Fruit fly (Drosophila melanogaster) Kc167 (cell line): ENCODE data around the gene Sfp33A4.

Experiments
- Myc ChIP-seq: fragments of >200 bp; optimal IDR thresholded peaks from 2 replicates; lab custom pipeline; 2017; ENCODE audit warnings: missing external identifiers
- Sin3A ChIP-seq: fragments of >200 bp; optimal IDR thresholded peaks from 2 replicates; lab custom pipeline; 2018; ENCODE audit warnings: missing external identifiers
- h ChIP-seq: fragments of >200 bp; optimal IDR thresholded peaks from 3 replicates; lab custom pipeline; 2018; ENCODE audit warnings: missing external identifiers
- insv ChIP-seq: fragments of >200 bp; optimal IDR thresholded peaks from 3 replicates; lab custom pipeline; 2018; ENCODE audit warnings: missing external identifiers
- psq ChIP-seq: fragments of >200 bp; optimal IDR thresholded peaks from 2 replicates; lab custom pipeline; 2017; ENCODE audit warnings: missing external identifiers
- ttk ChIP-seq: sonication (Bioruptor generic); optimal IDR thresholded peaks from 2 replicates; lab custom pipeline; 2017; ENCODE audit warnings: missing external identifiers

DNA sequence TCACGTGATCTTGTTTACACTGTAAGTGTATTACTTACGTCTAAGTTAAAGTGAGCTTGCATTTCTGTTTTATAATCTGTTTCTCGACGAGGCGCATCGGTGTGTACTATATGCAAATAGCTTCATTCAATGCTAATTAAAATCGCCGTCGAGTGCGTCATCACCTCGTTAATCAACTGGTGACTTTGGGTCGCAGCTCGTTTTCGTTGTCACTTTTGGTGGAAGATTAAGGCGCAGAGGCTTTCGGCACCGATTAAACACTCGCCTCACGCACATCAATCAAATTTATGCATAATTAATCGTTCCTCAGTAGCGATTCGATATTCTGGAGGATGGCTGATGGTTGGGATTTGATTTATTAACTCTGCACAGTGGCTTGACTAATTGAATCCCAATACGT is 7.2 kb downstream of the Sfp33A4 start:
- TF ChIP-seq psq (lab: Kevin White, UChicago) (no peak), Sin3A (no peak), insv (lab: Kevin White, UChicago) (no peak), ttk (no peak), h (no peak), Myc (lab: Kevin White, UChicago) (no peak)
